Fruit fly (Drosophila melanogaster) whole organism, prepupa: ENCODE data around the gene CG7130.

Experiments used
- Blimp-1 ChIP-seq: fragments of 200-800 bp; sonication (Bioruptor generic); optimal IDR thresholded peaks from 3 replicates; lab custom pipeline; 2017; ENCODE audit warnings: missing biosample characterization, missing genetic modification characterization, mild to moderate bottlenecking, moderate library complexity, missing genetic modification reagents
- CG10631 ChIP-seq: fragments of 200-800 bp; sonication (Bioruptor generic); optimal IDR thresholded peaks from 2 replicates; lab custom pipeline; 2016; ENCODE audit warnings: missing biosample characterization, missing genetic modification characterization
- CG11294 ChIP-seq: fragments of 200-800 bp; sonication (Bioruptor generic); IDR thresholded peaks from 2 replicates; pipeline ENCODE4 v1.3.6; 2022; ENCODE audit warnings: missing biosample characterization, missing genetic modification characterization
- CG11902 ChIP-seq: fragments of 200-800 bp; sonication (Bioruptor generic); optimal IDR thresholded peaks from 3 replicates; lab custom pipeline; 2016; ENCODE audit warnings: missing biosample characterization, missing genetic modification characterization
- CG15336 ChIP-seq: fragments of 200-800 bp; sonication (Bioruptor generic); IDR thresholded peaks from 2 replicates; pipeline ENCODE4 v1.3.6; 2022; ENCODE audit warnings: missing biosample characterization, missing genetic modification characterization
- CG1621 ChIP-seq: fragments of 200-800 bp; sonication (Bioruptor generic); optimal IDR thresholded peaks from 3 replicates; lab custom pipeline; 2018; ENCODE audit warnings: missing biosample characterization, mild to moderate bottlenecking, missing genetic modification characterization
- CG16779 ChIP-seq: fragments of 200-800 bp; sonication (Bioruptor generic); optimal IDR thresholded peaks from 3 replicates; lab custom pipeline; 2017; ENCODE audit warnings: missing biosample characterization, mild to moderate bottlenecking, missing genetic modification characterization
- CG32006 ChIP-seq: fragments of 200-800 bp; sonication (Bioruptor generic); optimal IDR thresholded peaks from 3 replicates; lab custom pipeline; 2017; ENCODE audit warnings: missing biosample characterization, mild to moderate bottlenecking, missing genetic modification characterization
- CG34406 ChIP-seq: fragments of 200-800 bp; sonication (Bioruptor generic); optimal IDR thresholded peaks from 3 replicates; lab custom pipeline; 2016; ENCODE audit warnings: missing biosample characterization, missing genetic modification characterization
- CG3919 ChIP-seq: fragments of 200-800 bp; sonication (Bioruptor generic); optimal IDR thresholded peaks from 3 replicates; lab custom pipeline; 2016; ENCODE audit warnings: missing biosample characterization, missing genetic modification characterization
- CG4318 ChIP-seq: fragments of 200-800 bp; sonication (Bioruptor generic); optimal IDR thresholded peaks from 3 replicates; lab custom pipeline; 2017; ENCODE audit warnings: missing biosample characterization, mild to moderate bottlenecking, missing genetic modification characterization
- CG6163 ChIP-seq: fragments of 200-800 bp; sonication (Bioruptor generic); IDR thresholded peaks from 3 replicates; pipeline ENCODE4 v1.3.6; 2022; ENCODE audit warnings: missing biosample characterization, missing genetic modification characterization
- CG6276 ChIP-seq: fragments of 200-800 bp; sonication (Bioruptor generic); optimal IDR thresholded peaks from 2 replicates; lab custom pipeline; 2017; ENCODE audit warnings: missing biosample characterization, mild to moderate bottlenecking, missing genetic modification characterization
- CG6792 ChIP-seq: fragments of 200-800 bp; sonication (Bioruptor generic); optimal IDR thresholded peaks from 3 replicates; lab custom pipeline; 2016; ENCODE audit warnings: missing biosample characterization, missing genetic modification characterization
- CG6854 ChIP-seq: fragments of 200-800 bp; sonication (Bioruptor generic); optimal IDR thresholded peaks from 2 replicates; lab custom pipeline; 2017; ENCODE audit warnings: missing biosample characterization, mild to moderate bottlenecking, missing genetic modification characterization
- CG7368 ChIP-seq: fragments of 200-800 bp; sonication (Bioruptor generic); optimal IDR thresholded peaks from 3 replicates; lab custom pipeline; 2016; ENCODE audit warnings: missing biosample characterization, missing genetic modification characterization
- CG8119 ChIP-seq: fragments of 200-800 bp; sonication (Bioruptor generic); IDR thresholded peaks from 3 replicates; pipeline ENCODE4 v1.3.6; 2022; ENCODE audit warnings: missing biosample characterization, missing genetic modification characterization
- CG8632 ChIP-seq: fragments of 200-800 bp; sonication (Bioruptor generic); optimal IDR thresholded peaks from 3 replicates; lab custom pipeline; 2016; ENCODE audit warnings: missing biosample characterization, missing genetic modification characterization
- CG9139 ChIP-seq: fragments of 200-800 bp; sonication (Bioruptor generic); optimal IDR thresholded peaks from 3 replicates; lab custom pipeline; 2017; ENCODE audit warnings: missing biosample characterization, mild to moderate bottlenecking, missing genetic modification characterization
- Eip78C ChIP-seq: fragments of 200-800 bp; sonication (Bioruptor generic); peaks from one replicate; lab custom pipeline; 2016; ENCODE audit warnings: missing biosample characterization, missing genetic modification characterization
- Eip93F ChIP-seq: fragments of 200-800 bp; sonication (Bioruptor generic); optimal IDR thresholded peaks from 2 replicates; lab custom pipeline; 2016; ENCODE audit warnings: missing biosample characterization, mild to moderate bottlenecking, missing genetic modification characterization
- Ets21C ChIP-seq: fragments of 200-800 bp; sonication (Bioruptor generic); optimal IDR thresholded peaks from 3 replicates; lab custom pipeline; 2016; ENCODE audit warnings: missing biosample characterization, missing genetic modification characterization
- Ets96B ChIP-seq: fragments of 200-800 bp; optimal IDR thresholded peaks from 2 replicates; lab custom pipeline; 2019; ENCODE audit warnings: missing biosample characterization, mild to moderate bottlenecking, missing genetic modification characterization, moderate library complexity
- Gug ChIP-seq: fragments of 200-800 bp; sonication (Bioruptor generic); IDR thresholded peaks from 2 replicates; pipeline ENCODE4 v1.3.6; 2022; ENCODE audit warnings: missing biosample characterization, missing genetic modification characterization
- Hr38 ChIP-seq: sonication (Bioruptor generic); optimal IDR thresholded peaks from 2 replicates; lab custom pipeline; 2016; ENCODE audit warnings: missing biosample characterization, missing genetic modification characterization
- Hr39 ChIP-seq: fragments of 200-800 bp; sonication (Bioruptor generic); optimal IDR thresholded peaks from 2 replicates; lab custom pipeline; 2016; ENCODE audit warnings: missing biosample characterization, missing genetic modification characterization
- Hr4 ChIP-seq: fragments of 200-800 bp; sonication (Bioruptor generic); optimal IDR thresholded peaks from 3 replicates; lab custom pipeline; 2016; ENCODE audit warnings: missing biosample characterization, missing genetic modification characterization
- Lpt ChIP-seq: fragments of 200-800 bp; sonication (Bioruptor generic); optimal IDR thresholded peaks from 3 replicates; lab custom pipeline; 2016; ENCODE audit warnings: missing biosample characterization, missing genetic modification characterization
- Met ChIP-seq: fragments of 200-800 bp; sonication (Bioruptor generic); optimal IDR thresholded peaks from 3 replicates; lab custom pipeline; 2016; ENCODE audit warnings: missing biosample characterization, missing genetic modification characterization
- OdsH ChIP-seq: fragments of 200-800 bp; sonication (Bioruptor generic); optimal IDR thresholded peaks from 3 replicates; lab custom pipeline; 2016; ENCODE audit warnings: missing biosample characterization, missing genetic modification characterization
- Smox ChIP-seq: fragments of 200-800 bp; sonication (Bioruptor generic); optimal IDR thresholded peaks from 3 replicates; lab custom pipeline; 2016; ENCODE audit warnings: missing biosample characterization, missing genetic modification characterization
- Sox102F ChIP-seq: fragments of 200-800 bp; sonication (Bioruptor generic); optimal IDR thresholded peaks from 2 replicates; lab custom pipeline; 2016; ENCODE audit warnings: missing biosample characterization, mild to moderate bottlenecking, missing genetic modification characterization
- Sox14 ChIP-seq: fragments of 200-800 bp; sonication (Bioruptor generic); optimal IDR thresholded peaks from 3 replicates; lab custom pipeline; 2016; ENCODE audit warnings: missing biosample characterization, missing genetic modification characterization
- Sox15 ChIP-seq: fragments of 200-800 bp; sonication (Bioruptor generic); optimal IDR thresholded peaks from 3 replicates; lab custom pipeline; 2016; ENCODE audit warnings: missing biosample characterization, missing genetic modification characterization
- achi ChIP-seq: fragments of 200-800 bp; sonication (Bioruptor generic); optimal IDR thresholded peaks from 3 replicates; lab custom pipeline; 2016; ENCODE audit warnings: missing biosample characterization, missing genetic modification characterization
- acj6 ChIP-seq: fragments of 200-800 bp; sonication (Bioruptor generic); optimal IDR thresholded peaks from 3 replicates; lab custom pipeline; 2016; ENCODE audit warnings: missing biosample characterization, missing genetic modification characterization
- dac ChIP-seq: fragments of 200-800 bp; sonication (Bioruptor generic); optimal IDR thresholded peaks from 2 replicates; lab custom pipeline; 2017; ENCODE audit warnings: missing biosample characterization, mild to moderate bottlenecking, missing genetic modification characterization
- dsx ChIP-seq: fragments of 200-800 bp; optimal IDR thresholded peaks from 3 replicates; lab custom pipeline; 2019; ENCODE audit warnings: missing biosample characterization, mild to moderate bottlenecking, missing genetic modification characterization, moderate library complexity; ENCODE audit not compliant: poor library complexity, severe bottlenecking
- fd59A ChIP-seq: fragments of 200-800 bp; sonication (Bioruptor generic); optimal IDR thresholded peaks from 2 replicates; lab custom pipeline; 2017; ENCODE audit warnings: missing biosample characterization, mild to moderate bottlenecking, missing genetic modification characterization, missing genetic modification reagents
- fd85E ChIP-seq: fragments of 200-800 bp; sonication (Bioruptor generic); optimal IDR thresholded peaks from 3 replicates; lab custom pipeline; 2016; ENCODE audit warnings: missing biosample characterization, missing genetic modification characterization
- fkh ChIP-seq: fragments of 200-800 bp; sonication (Bioruptor generic); optimal IDR thresholded peaks from 3 replicates; lab custom pipeline; 2017; ENCODE audit warnings: missing biosample characterization, mild to moderate bottlenecking, missing genetic modification characterization, moderate library complexity
- lz ChIP-seq: fragments of 200-800 bp; sonication (Bioruptor generic); optimal IDR thresholded peaks from 3 replicates; lab custom pipeline; 2016; ENCODE audit warnings: missing biosample characterization, missing genetic modification characterization
- net ChIP-seq: fragments of 200-800 bp; sonication (Bioruptor generic); optimal IDR thresholded peaks from 3 replicates; lab custom pipeline; 2016; ENCODE audit warnings: missing biosample characterization, missing genetic modification characterization
- salr ChIP-seq, 2 experiments: fragments of 200-800 bp; sonication (Bioruptor generic); optimal IDR thresholded peaks; 3 replicates each; lab custom pipeline; 2016 to 2018; ENCODE audit warnings: missing biosample characterization in 2 of 2, missing genetic modification characterization in 2 of 2, mild to moderate bottlenecking in 1 of 2
- topi ChIP-seq: fragments of 200-800 bp; sonication (Bioruptor generic); optimal IDR thresholded peaks from 3 replicates; lab custom pipeline; 2016; ENCODE audit warnings: missing biosample characterization, missing genetic modification characterization

CG7130 gene

dm6 chr3L:22106704-22107103 lies 31.1 kb upstream of the CG7130 start (continued):
- TF ChIP-seq CG9139 (GFP tag; lab: Kevin White, UChicago) (no peak), CG32006 (GFP tag; lab: Kevin White, UChicago) (peak; percentile 81), CG6792 (no peak), CG15336 (GFP tag; lab: Robert Waterston, UW) (peak; percentile 54), lz (GFP tag; lab: Kevin White, UChicago) (no peak), net (GFP tag; lab: Kevin White, UChicago) (no peak)

DNA sequence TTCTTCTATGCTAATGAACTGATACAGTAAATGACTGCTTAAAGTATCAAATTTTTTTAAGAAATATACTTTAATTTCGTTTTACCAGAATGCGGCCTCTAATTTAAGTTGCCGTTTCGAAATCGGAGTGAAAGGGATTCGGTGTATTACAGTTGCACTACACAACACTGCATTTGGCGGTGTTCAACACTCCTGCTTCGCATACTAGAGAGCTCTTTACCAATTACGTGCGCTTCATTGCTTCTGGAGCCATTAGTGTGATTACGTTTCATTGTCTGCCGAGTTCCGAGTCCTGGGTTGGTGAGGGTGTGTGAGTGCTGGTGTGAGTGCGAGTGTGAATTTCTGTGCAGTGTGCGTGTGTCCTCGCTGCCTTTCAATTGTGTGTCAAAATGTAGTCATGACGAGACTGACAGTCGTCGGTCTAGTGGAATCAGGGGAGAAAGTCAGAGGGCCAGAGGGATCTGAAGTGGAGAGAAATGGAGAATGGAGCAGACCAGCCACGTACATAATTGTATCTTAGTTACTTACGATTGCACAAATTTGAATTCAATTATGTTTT lies 18.8 kb upstream of the CG7130 start:
- no peak for TF ChIP-seq lz (GFP tag; lab: Kevin White, UChicago)
- TF ChIP-seq CG34406 (GFP tag; lab: Kevin White, UChicago) = no peak
- no peak for TF ChIP-seq CG8632
- TF ChIP-seq CG11294 (GFP tag; lab: Robert Waterston, UW) = no peak
- no peak for TF ChIP-seq topi (GFP tag; lab: Kevin White, UChicago)
- TF ChIP-seq CG15336 (GFP tag; lab: Robert Waterston, UW) = no peak

- TF ChIP-seq CG32006 (GFP tag; lab: Kevin White, UChicago) (peak; percentile 39), Blimp-1 (no peak), CG3919 (GFP tag; lab: Kevin White, UChicago) (no peak), net (GFP tag; lab: Kevin White, UChicago) (peak; percentile 9), Lpt (no peak), achi (GFP tag; lab: Kevin White, UChicago) (peak; percentile 7), Smox (GFP tag; lab: Kevin White, UChicago) (no peak), CG34406 (GFP tag; lab: Kevin White, UChicago) (no peak), fd59A (GFP tag; lab: Kevin White, UChicago) (no peak), CG9139 (GFP tag; lab: Kevin White, UChicago) (no peak), CG1621 (tag; lab: Kevin White, UChicago) (no peak), CG4318 (GFP tag; lab: Kevin White, UChicago) (peak; percentile 11), salr (GFP tag; optimal IDR thresholded peaks at IDR 0.05; lab: Kevin White, UChicago) (no peak), CG8119 (GFP tag; lab: Robert Waterston, UW) (no peak), CG11902 (GFP tag; lab: Kevin White, UChicago) (no peak), OdsH (GFP tag; lab: Kevin White, UChicago) (peak; percentile 17), fkh (GFP tag; lab: Kevin White, UChicago) (no peak), Met (GFP tag; lab: Kevin White, UChicago) (no peak), CG6792 (no peak), CG6276 (GFP tag; lab: Kevin White, UChicago) (no peak), Gug (no peak), Hr4 (peak; percentile 33), CG16779 (tag; lab: Kevin White, UChicago) (no peak), fd85E (GFP tag; lab: Kevin White, UChicago) (no peak), CG10631 (GFP tag; lab: Kevin White, UChicago) (no peak), Eip78C (GFP tag; lab: Kevin White, UChicago) (peak; percentile 51), CG11294 (GFP tag; lab: Robert Waterston, UW) (no peak), Sox14 (GFP tag; lab: Kevin White, UChicago) (no peak), Eip93F (GFP tag; lab: Kevin White, UChicago) (no peak), dac (GFP tag; lab: Kevin White, UChicago) (no peak), Ets21C (GFP tag; lab: Kevin White, UChicago) (no peak)
Observed at dm6 chr3L:22091339-22091738, 15.8 kb upstream of the CG7130 start.

- TF ChIP-seq CG3919 (GFP tag; lab: Kevin White, UChicago) = no peak
- no peak for TF ChIP-seq dsx (GFP tag; lab: Kevin White, UChicago)
- TF ChIP-seq Hr39 = no peak
- no peak for TF ChIP-seq CG7368 (GFP tag; lab: Kevin White, UChicago)
- TF ChIP-seq CG6854 (GFP tag; lab: Kevin White, UChicago) = no peak
- no peak for TF ChIP-seq Sox102F (GFP tag; lab: Kevin White, UChicago)
- no peak for TF ChIP-seq achi (GFP tag; lab: Kevin White, UChicago)
- TF ChIP-seq Ets96B (tag; lab: Kevin White, UChicago) = no peak
- TF ChIP-seq CG11902 (GFP tag; lab: Kevin White, UChicago) = no peak
- no peak for TF ChIP-seq CG6163 (GFP tag; lab: Robert Waterston, UW)
- TF ChIP-seq CG11294 (GFP tag; lab: Robert Waterston, UW) = no peak
- no peak for TF ChIP-seq CG6276 (GFP tag; lab: Kevin White, UChicago)
- TF ChIP-seq acj6 (GFP tag; lab: Kevin White, UChicago) = no peak
- no peak for TF ChIP-seq Hr4
- TF ChIP-seq Hr38 (GFP tag; lab: Kevin White, UChicago) = no peak
- no peak for TF ChIP-seq Sox14 (GFP tag; lab: Kevin White, UChicago)
- TF ChIP-seq Sox15 (GFP tag; lab: Kevin White, UChicago) = no peak
Observed at dm6 chr3L:22083131-22083648, 7.6 kb upstream of the CG7130 start.
